Worm (Caenorhabditis elegans) whole organism, late embryonic: ENCODE measurements around the gene R09H10.6.

Source experiments
- T23F11.4 ChIP-seq: fragments of 200-800 bp; sonication (Bioruptor generic); optimal IDR thresholded peaks from 2 replicates; lab custom pipeline; 2018; ENCODE audit warnings: mild to moderate bottlenecking, missing genetic modification characterization, missing compliant biosample characterization
- elt-4 ChIP-seq: sonication (generic microtip); optimal IDR thresholded peaks from 2 replicates; lab custom pipeline; 2016; ENCODE audit warnings: missing genetic modification characterization, missing compliant biosample characterization
- ets-4 ChIP-seq: sonication (generic microtip); optimal IDR thresholded peaks from 2 replicates; lab custom pipeline; 2016; ENCODE audit warnings: missing genetic modification characterization, missing compliant biosample characterization
- pha-4 ChIP-seq: fragments of 150-350 bp; optimal IDR thresholded peaks from 2 replicates; lab custom pipeline; 2018; ENCODE audit warnings: missing biosample characterization, missing genetic modification reagents, missing genetic modification characterization

DNA sequence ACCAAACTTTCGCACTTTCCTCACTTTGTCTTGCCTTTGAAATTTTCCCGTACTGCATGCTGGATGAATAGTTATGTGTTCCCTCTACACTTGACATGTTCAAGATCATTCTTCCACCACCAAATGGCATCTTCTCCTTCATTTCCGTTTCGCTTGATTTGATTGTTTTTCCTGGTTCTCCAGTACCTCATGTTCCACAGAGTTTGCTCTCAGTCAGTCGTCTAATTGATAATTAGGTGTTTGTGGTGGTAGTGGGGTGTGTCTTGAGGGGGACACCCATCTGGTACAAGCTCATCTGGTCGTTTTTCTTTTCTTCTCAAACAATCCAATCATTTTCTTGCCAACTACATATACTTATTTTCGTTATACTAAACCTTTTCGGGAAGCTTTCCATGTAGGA, 37.4 kb upstream of the R09H10.6 start:
- TF ChIP-seq elt-4 (tag; lab: Kevin White, UChicago) (no peak), pha-4 (tag; lab: Kevin White, UChicago) (no peak), ets-4 (tag; lab: Kevin White, UChicago) (no peak), T23F11.4 (GFP tag; lab: Kevin White, UChicago) (no peak)
